Fruit fly (Drosophila melanogaster) whole organism, embryonic: Measurements from ENCODE around the gene Pits.

Experiments used
- B-H1 ChIP-seq: fragments of 200-800 bp; sonication (Bioruptor generic); IDR thresholded peaks from 3 replicates; pipeline ENCODE4 v1.3.6; 2022; ENCODE audit warnings: missing biosample characterization, missing genetic modification characterization
- CG1233 ChIP-seq: fragments of 200-800 bp; sonication (Bioruptor generic); optimal IDR thresholded peaks from 4 replicates; lab custom pipeline; 2018; ENCODE audit warnings: missing biosample characterization, mild to moderate bottlenecking, missing genetic modification characterization
- CG12391 ChIP-seq: fragments of 200-800 bp; sonication (Bioruptor generic); optimal IDR thresholded peaks from 3 replicates; lab custom pipeline; 2018; ENCODE audit warnings: missing biosample characterization, mild to moderate bottlenecking, missing genetic modification characterization, moderate library complexity
- CG13894 ChIP-seq: fragments of 200-800 bp; sonication (Bioruptor generic); optimal IDR thresholded peaks from 3 replicates; lab custom pipeline; 2018; ENCODE audit warnings: missing biosample characterization, mild to moderate bottlenecking, missing genetic modification characterization, moderate library complexity
- CG15011 ChIP-seq: fragments of 200-800 bp; sonication (Bioruptor generic); optimal IDR thresholded peaks from 3 replicates; lab custom pipeline; 2018; ENCODE audit warnings: missing biosample characterization, mild to moderate bottlenecking, missing genetic modification characterization
- CG15479 ChIP-seq: fragments of 200-800 bp; sonication (Bioruptor generic); optimal IDR thresholded peaks from 3 replicates; lab custom pipeline; 2019; ENCODE audit warnings: missing biosample characterization, mild to moderate bottlenecking, missing genetic modification characterization, moderate library complexity
- CG17802 ChIP-seq: fragments of 200-800 bp; sonication (Bioruptor generic); optimal IDR thresholded peaks from 2 replicates; lab custom pipeline; 2018; ENCODE audit warnings: missing biosample characterization, mild to moderate bottlenecking, missing genetic modification characterization, moderate library complexity
- CG1792 ChIP-seq: fragments of 200-800 bp; sonication (Bioruptor generic); optimal IDR thresholded peaks from 2 replicates; lab custom pipeline; 2016; ENCODE audit warnings: missing biosample characterization, missing genetic modification characterization
- CG2116 ChIP-seq: fragments of 200-800 bp; sonication (Bioruptor generic); optimal IDR thresholded peaks from 3 replicates; lab custom pipeline; 2018; ENCODE audit warnings: missing biosample characterization, mild to moderate bottlenecking, missing genetic modification characterization
- CG4282 ChIP-seq: fragments of 200-800 bp; sonication (Bioruptor generic); optimal IDR thresholded peaks from 2 replicates; lab custom pipeline; 2016; ENCODE audit warnings: missing biosample characterization, missing genetic modification characterization
- CG4707 ChIP-seq: fragments of 200-800 bp; sonication (Bioruptor generic); optimal IDR thresholded peaks from 2 replicates; lab custom pipeline; 2018; ENCODE audit warnings: missing biosample characterization, mild to moderate bottlenecking, missing genetic modification characterization, moderate library complexity
- CG6654 ChIP-seq: fragments of 200-800 bp; sonication (Bioruptor generic); optimal IDR thresholded peaks from 2 replicates; lab custom pipeline; 2017; ENCODE audit warnings: missing biosample characterization, mild to moderate bottlenecking, missing genetic modification characterization
- CG8089 ChIP-seq: fragments of 200-800 bp; sonication (Bioruptor generic); optimal IDR thresholded peaks from 3 replicates; lab custom pipeline; 2016; ENCODE audit warnings: missing biosample characterization, missing genetic modification characterization
- CHES-1-like ChIP-seq: fragments of 200-800 bp; sonication (Bioruptor generic); optimal IDR thresholded peaks from 2 replicates; lab custom pipeline; 2016; ENCODE audit warnings: missing biosample characterization, missing genetic modification characterization
- Camta ChIP-seq: fragments of 200-800 bp; sonication (Bioruptor generic); optimal IDR thresholded peaks from 2 replicates; lab custom pipeline; 2016; ENCODE audit warnings: missing biosample characterization, missing genetic modification characterization
- Dfd ChIP-seq, 2 experiments: fragments of >200 bp; optimal IDR thresholded peaks; 2 replicates each; lab custom pipeline; 2017; ENCODE audit warnings: missing biosample characterization in 2 of 2, missing genetic modification characterization in 2 of 2
- E2f1 ChIP-seq: fragments of 200-800 bp; sonication (Bioruptor generic); IDR thresholded peaks from 2 replicates; pipeline ENCODE4 v1.3.6; 2022; ENCODE audit warnings: missing biosample characterization, missing genetic modification characterization
- Elba2 ChIP-seq: fragments of 200-800 bp; sonication (Bioruptor generic); optimal IDR thresholded peaks from 3 replicates; lab custom pipeline; 2016; ENCODE audit warnings: missing biosample characterization, missing genetic modification characterization
- HLH3B ChIP-seq: fragments of 200-800 bp; sonication (Bioruptor generic); IDR thresholded peaks from 2 replicates; pipeline ENCODE4 v1.3.6; 2022; ENCODE audit warnings: missing biosample characterization, missing genetic modification characterization
- Hmx ChIP-seq: fragments of 200-800 bp; sonication (Bioruptor generic); optimal IDR thresholded peaks from 2 replicates; lab custom pipeline; 2016; ENCODE audit warnings: missing biosample characterization, missing genetic modification characterization
- Med ChIP-seq: fragments of 200-800 bp; sonication (Bioruptor generic); peaks from one replicate; lab custom pipeline; 2016; ENCODE audit warnings: missing biosample characterization, missing genetic modification characterization, mild to moderate bottlenecking, inconsistent platforms, moderate library complexity
- Neu2 ChIP-seq: fragments of 200-800 bp; sonication (Bioruptor generic); optimal IDR thresholded peaks from 3 replicates; lab custom pipeline; 2016; ENCODE audit warnings: missing biosample characterization, missing genetic modification characterization, borderline replicate concordance
- Nf-YB ChIP-seq: fragments of 200-800 bp; sonication (Bioruptor generic); optimal IDR thresholded peaks from 3 replicates; lab custom pipeline; 2019; ENCODE audit warnings: missing biosample characterization, mild to moderate bottlenecking, missing genetic modification characterization, moderate library complexity
- NfI ChIP-seq: fragments of 200-800 bp; sonication (Bioruptor generic); optimal IDR thresholded peaks from 3 replicates; lab custom pipeline; 2018; ENCODE audit warnings: missing biosample characterization, mild to moderate bottlenecking, missing genetic modification characterization, moderate library complexity
- Optix ChIP-seq: fragments of 200-800 bp; sonication (Bioruptor generic); IDR thresholded peaks from 3 replicates; pipeline ENCODE4 v1.3.6; 2022; ENCODE audit warnings: missing biosample characterization, missing genetic modification characterization
- Ptx1 ChIP-seq: fragments of 200-800 bp; sonication (Bioruptor generic); IDR thresholded peaks from 2 replicates; pipeline ENCODE4 v1.3.6; 2022; ENCODE audit warnings: missing biosample characterization, missing genetic modification characterization
- Stat92E ChIP-seq, 3 experiments: fragments of >200 bp in 2 of 3; fragments of 200-800 bp in 1 of 3; sonication (Bioruptor generic) in 1 of 3; optimal IDR thresholded peaks; 2 replicates each; lab custom pipeline; 2017 to 2019; ENCODE audit warnings: missing biosample characterization in 3 of 3, missing genetic modification characterization in 3 of 3, mild to moderate bottlenecking in 1 of 3, moderate library complexity in 1 of 3
- abd-A ChIP-seq: fragments of 200-800 bp; sonication (Bioruptor generic); optimal IDR thresholded peaks from 3 replicates; lab custom pipeline; 2019; ENCODE audit warnings: missing biosample characterization, mild to moderate bottlenecking, missing genetic modification characterization, moderate library complexity
- bbx ChIP-seq: fragments of 200-800 bp; sonication (Bioruptor generic); IDR thresholded peaks from 2 replicates; pipeline ENCODE4 v1.3.6; 2022; ENCODE audit warnings: missing biosample characterization, missing genetic modification characterization; ENCODE audit not compliant: partially characterized antibody
- bowl ChIP-seq: fragments of 200-800 bp; sonication (Bioruptor generic); IDR thresholded peaks from 2 replicates; pipeline ENCODE4 v1.3.6; 2022; ENCODE audit warnings: missing biosample characterization, missing genetic modification characterization
- crol ChIP-seq: fragments of 200-800 bp; sonication (Bioruptor generic); IDR thresholded peaks from 2 replicates; pipeline ENCODE4 v1.3.6; 2022; ENCODE audit warnings: missing biosample characterization, missing genetic modification characterization
- da ChIP-seq: fragments of 200-800 bp; sonication (Bioruptor generic); optimal IDR thresholded peaks from 2 replicates; lab custom pipeline; 2016; ENCODE audit warnings: missing biosample characterization, missing genetic modification characterization
- disco-r ChIP-seq: fragments of 200-800 bp; sonication (Bioruptor generic); optimal IDR thresholded peaks from 2 replicates; lab custom pipeline; 2016; ENCODE audit warnings: missing biosample characterization, missing genetic modification characterization
- grn ChIP-seq: fragments of 200-800 bp; sonication (Bioruptor generic); optimal IDR thresholded peaks from 3 replicates; lab custom pipeline; 2017; ENCODE audit warnings: missing biosample characterization, missing genetic modification characterization
- ind ChIP-seq: fragments of 200-800 bp; sonication (Bioruptor generic); optimal IDR thresholded peaks from 3 replicates; lab custom pipeline; 2016; ENCODE audit warnings: missing biosample characterization, missing genetic modification characterization
- insv ChIP-seq, 2 experiments: fragments of 200-800 bp; sonication (Bioruptor generic); optimal IDR thresholded peaks; 3 replicates each; lab custom pipeline; 2016 to 2018; ENCODE audit warnings: missing biosample characterization in 2 of 2, missing genetic modification characterization in 2 of 2
- jumu ChIP-seq: fragments of 200-800 bp; sonication (Bioruptor generic); optimal IDR thresholded peaks from 3 replicates; lab custom pipeline; 2016; ENCODE audit warnings: missing biosample characterization, missing genetic modification characterization
- nerfin-2 ChIP-seq: fragments of 200-800 bp; sonication (Bioruptor generic); IDR thresholded peaks from 2 replicates; pipeline ENCODE4 v1.3.6; 2022; ENCODE audit warnings: missing biosample characterization, missing genetic modification characterization; ENCODE audit not compliant: partially characterized antibody
- otp ChIP-seq: fragments of 200-800 bp; sonication (Bioruptor generic); IDR thresholded peaks from 3 replicates; pipeline ENCODE4, ENCODE4 v1.3.6; 2022; ENCODE audit warnings: missing biosample characterization, missing genetic modification characterization
- pfk ChIP-seq: fragments of 200-800 bp; sonication (Bioruptor generic); optimal IDR thresholded peaks from 2 replicates; lab custom pipeline; 2018; ENCODE audit warnings: missing biosample characterization, mild to moderate bottlenecking, missing genetic modification characterization, moderate library complexity
- phol ChIP-seq: fragments of 200-800 bp; sonication (Bioruptor generic); optimal IDR thresholded peaks from 3 replicates; lab custom pipeline; 2018; ENCODE audit warnings: missing biosample characterization, mild to moderate bottlenecking, missing genetic modification characterization, moderate library complexity
- sqz ChIP-seq: fragments of 200-800 bp; sonication (Bioruptor generic); optimal IDR thresholded peaks from 3 replicates; lab custom pipeline; 2018; ENCODE audit warnings: missing biosample characterization, mild to moderate bottlenecking, missing genetic modification characterization
- trh ChIP-seq: fragments of 200-800 bp; sonication (Bioruptor generic); optimal IDR thresholded peaks from 2 replicates; lab custom pipeline; 2016; ENCODE audit warnings: missing biosample characterization, missing genetic modification characterization
- z ChIP-seq: fragments of 200-800 bp; sonication (Bioruptor generic); IDR thresholded peaks from 3 replicates; pipeline ENCODE4 v1.3.6; 2022; ENCODE audit warnings: missing biosample characterization, missing genetic modification characterization

The Pits gene

DNA sequence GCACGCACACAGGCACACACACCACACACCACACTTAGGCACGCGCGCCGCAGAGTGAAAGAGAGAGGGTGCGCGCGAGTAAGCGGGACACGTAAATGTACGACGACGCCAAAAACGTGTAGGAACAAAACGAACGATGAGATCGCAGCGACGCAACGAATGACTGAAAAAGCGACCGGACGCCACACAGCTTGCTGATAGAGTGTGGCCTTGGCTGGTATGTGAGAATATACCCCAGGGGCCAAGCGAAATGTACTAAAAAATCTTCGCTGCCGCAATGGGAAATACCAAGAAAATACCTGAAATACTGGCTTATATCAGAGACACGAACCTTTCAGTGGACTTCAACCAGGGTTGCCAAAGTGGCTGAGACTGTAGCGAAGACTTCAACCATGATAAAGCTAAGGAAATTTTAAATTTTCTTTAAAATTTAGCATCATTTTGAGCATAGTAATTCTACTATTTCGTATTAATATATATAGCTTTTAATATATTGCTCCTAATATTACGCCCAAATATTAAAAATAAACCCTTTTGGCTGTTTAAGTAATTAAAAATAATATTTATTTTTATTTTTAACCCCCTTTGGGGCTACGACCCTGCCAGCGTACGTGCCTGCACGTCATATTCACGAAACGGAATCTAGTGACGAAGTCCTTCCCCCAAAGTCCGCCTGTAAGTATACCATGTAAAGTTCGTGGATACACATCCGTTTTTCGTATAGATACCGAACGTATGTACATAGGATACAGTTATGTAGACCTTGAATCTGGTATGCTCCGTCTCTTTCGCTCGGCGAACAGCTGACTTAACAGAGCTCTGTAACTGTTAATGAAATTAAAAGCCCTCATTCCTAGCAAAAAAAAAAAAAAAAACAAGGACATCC is at the start of gene Pits (continued):
- TF ChIP-seq CG4282 (GFP tag; lab: Kevin White, UChicago): peak; percentile 47
- peak; percentile 64 for TF ChIP-seq CG2116 (GFP tag; lab: Kevin White, UChicago)

DNA sequence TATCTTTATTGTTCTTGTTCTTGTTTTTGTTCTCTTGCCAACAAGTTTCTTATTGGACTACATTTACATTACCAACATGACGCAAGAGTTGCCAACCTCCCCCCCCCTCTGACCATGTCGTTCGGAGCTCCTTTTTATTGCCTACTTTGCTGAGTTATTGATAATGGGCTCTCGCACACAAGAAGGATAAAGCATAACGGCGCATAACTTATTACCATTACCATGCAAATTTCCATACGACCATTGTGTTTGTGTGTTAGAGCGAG is 49.1 kb upstream of the Pits start:
- no peak for TF ChIP-seq da (GFP tag; lab: Kevin White, UChicago)
- peak; percentile 58 for TF ChIP-seq abd-A (tag; lab: Kevin White, UChicago)
- peak; percentile 35 for TF ChIP-seq Elba2 (GFP tag; lab: Kevin White, UChicago)
- TF ChIP-seq CG15479 (GFP tag; lab: Kevin White, UChicago): peak; percentile 40
- peak; percentile 6 for TF ChIP-seq Med (GFP tag; lab: Kevin White, UChicago)
- no peak for TF ChIP-seq E2f1
- peak; percentile 47 to 91 for TF ChIP-seq insv (GFP tag; optimal IDR thresholded peaks at IDR 0.05; lab: Kevin White, UChicago)
- TF ChIP-seq ind (GFP tag; lab: Kevin White, UChicago): no peak
- TF ChIP-seq sqz (GFP tag; lab: Kevin White, UChicago): no peak
- peak; percentile 18 for TF ChIP-seq crol (GFP tag; lab: Robert Waterston, UW)
- TF ChIP-seq, all 482 proteins: peak for 6

DNA sequence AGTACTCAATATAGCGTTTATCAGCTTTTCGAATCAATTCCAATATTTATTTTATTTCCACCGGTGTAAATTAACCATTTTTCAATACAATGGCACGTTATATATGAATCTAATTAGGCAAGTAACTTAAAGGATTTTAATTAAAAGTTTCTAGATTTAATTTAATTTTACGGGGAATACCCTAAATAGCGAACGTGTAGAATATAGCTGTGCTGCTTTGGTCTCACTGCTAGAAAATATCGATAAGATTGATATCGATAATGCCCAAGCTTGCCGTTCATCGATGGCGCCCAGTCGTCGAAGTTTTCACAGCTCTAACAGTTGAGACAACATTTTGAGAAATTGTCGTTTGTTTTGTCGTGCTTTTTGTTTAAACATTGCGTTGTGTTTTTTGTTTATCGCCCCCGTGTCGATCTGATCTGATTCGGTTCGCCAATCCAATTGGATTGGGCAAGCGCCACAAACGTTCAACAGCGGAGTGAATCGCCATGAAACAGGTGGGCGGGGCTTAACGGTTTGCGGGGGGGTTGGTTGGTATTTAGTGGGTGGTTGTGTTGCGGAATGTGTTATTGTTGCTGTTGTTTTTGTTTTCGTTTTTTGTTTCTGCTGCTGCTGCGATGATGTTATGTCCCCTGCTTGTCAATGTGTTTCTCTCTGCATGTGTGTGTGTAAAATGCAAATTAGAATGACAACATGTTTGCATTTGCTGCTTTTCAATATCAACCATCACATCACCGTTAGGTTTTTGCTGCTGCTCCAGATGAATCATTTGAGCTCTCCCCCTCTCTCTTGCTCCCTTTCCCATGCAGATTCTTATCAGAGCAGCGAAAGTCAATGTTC is 48.5 kb upstream of the Pits start, which contains the start of gene Tomosyn:
Gene Tomosyn (plus strand): TSS at position 289 of the 840 bp plus-strand sequence.
- no peak for TF ChIP-seq HLH3B (GFP tag; lab: Robert Waterston, UW)
- peak; percentile 12 for TF ChIP-seq grn (GFP tag; lab: Kevin White, UChicago)
- TF ChIP-seq z (GFP tag; lab: Robert Waterston, UW): no peak
- TF ChIP-seq otp: no peak
- no peak for TF ChIP-seq disco-r (GFP tag; lab: Kevin White, UChicago)
- peak; percentile 55 for TF ChIP-seq phol (tag; lab: Kevin White, UChicago)
- TF ChIP-seq da (GFP tag; lab: Kevin White, UChicago): no peak
- TF ChIP-seq bbx (GFP tag; lab: Robert Waterston, UW): peak; percentile 86
- no peak for TF ChIP-seq B-H1 (GFP tag; lab: Robert Waterston, UW)
- TF ChIP-seq CHES-1-like: peak; percentile 51
- TF ChIP-seq CG4707: no peak
- TF ChIP-seq Neu2 (GFP tag; lab: Kevin White, UChicago): no peak
- TF ChIP-seq CG13894 (tag; lab: Kevin White, UChicago): no peak
- TF ChIP-seq CG12391 (tag; lab: Kevin White, UChicago): peak; percentile 61
- TF ChIP-seq NfI (GFP tag; lab: Kevin White, UChicago): peak; percentile 7
- TF ChIP-seq Optix: no peak
- TF ChIP-seq Dfd (GFP tag; optimal IDR thresholded peaks at IDR 0.05; lab: Kevin White, UChicago): no peak
- no peak for TF ChIP-seq CG17802
- TF ChIP-seq jumu (GFP tag; lab: Kevin White, UChicago): peak; percentile 16
- no peak for TF ChIP-seq bowl (GFP tag; lab: Robert Waterston, UW)
- TF ChIP-seq CG6654: no peak
- TF ChIP-seq Stat92E (GFP tag; optimal IDR thresholded peaks at IDR 0.05; lab: Kevin White, UChicago): no peak
- no peak for TF ChIP-seq CG15011 (GFP tag; lab: Kevin White, UChicago)
- TF ChIP-seq Hmx: no peak
- TF ChIP-seq CG1233 (GFP tag; lab: Kevin White, UChicago): no peak
- no peak for TF ChIP-seq CG1792
- no peak for TF ChIP-seq pfk
- peak; percentile 73 for TF ChIP-seq nerfin-2 (GFP tag; lab: Robert Waterston, UW)
- peak; percentile 37 for TF ChIP-seq Nf-YB (GFP tag; lab: Kevin White, UChicago)
- no peak for TF ChIP-seq trh (GFP tag; lab: Kevin White, UChicago)
- TF ChIP-seq Ptx1 (GFP tag; lab: Robert Waterston, UW): peak; percentile 23; the same call in 1 of the 2 replicates
- no peak for TF ChIP-seq Camta (GFP tag; lab: Kevin White, UChicago)
- TF ChIP-seq CG8089 (GFP tag; lab: Kevin White, UChicago): no peak
